Fruit fly (Drosophila melanogaster) whole organism, wandering third instar larva: ENCODE data around the gene CHKov2.

Source experiments
- Dfd ChIP-seq: fragments of >200 bp; optimal IDR thresholded peaks from 2 replicates; lab custom pipeline; 2017; ENCODE audit warnings: missing biosample characterization, missing genetic modification characterization
- GATAd ChIP-seq: sonication (Bioruptor generic); optimal IDR thresholded peaks from 2 replicates; lab custom pipeline; 2016; ENCODE audit warnings: missing biosample characterization, missing genetic modification characterization
- Hr78 ChIP-seq: fragments of >200 bp; optimal IDR thresholded peaks from 2 replicates; lab custom pipeline; 2017; ENCODE audit warnings: missing biosample characterization, missing genetic modification characterization
- Rel ChIP-seq, 2 experiments: fragments of 200-800 bp; sonication (Bioruptor generic) in 1 of 2; optimal IDR thresholded peaks; 2 replicates in 1 of 2; 3 replicates in 1 of 2; lab custom pipeline; 2016 to 2019; ENCODE audit warnings: mild to moderate bottlenecking in 2 of 2, missing biosample characterization in 2 of 2, missing genetic modification characterization in 2 of 2, moderate library complexity in 1 of 2
- ey ChIP-seq: fragments of 200-800 bp; sonication (Bioruptor generic); optimal IDR thresholded peaks from 2 replicates; lab custom pipeline; 2016; ENCODE audit warnings: missing biosample characterization, missing genetic modification characterization
- h ChIP-seq: fragments of 200-800 bp; sonication (Bioruptor generic); optimal IDR thresholded peaks from 3 replicates; lab custom pipeline; 2016; ENCODE audit warnings: missing biosample characterization, mild to moderate bottlenecking, missing genetic modification characterization
- lola ChIP-seq: fragments of >200 bp; optimal IDR thresholded peaks from 2 replicates; lab custom pipeline; 2017; ENCODE audit warnings: missing biosample characterization, missing genetic modification characterization
- psq ChIP-seq: fragments of 200-800 bp; sonication (Bioruptor generic); optimal IDR thresholded peaks from 3 replicates; lab custom pipeline; 2017; ENCODE audit warnings: missing biosample characterization, mild to moderate bottlenecking, missing genetic modification characterization, moderate library complexity
- sage ChIP-seq: fragments of 200-800 bp; sonication (Bioruptor generic); optimal IDR thresholded peaks from 2 replicates; lab custom pipeline; 2016; ENCODE audit warnings: missing biosample characterization, mild to moderate bottlenecking, missing genetic modification characterization

dm6 chr3R:25295320-25296020 is 35.5 kb downstream of the CHKov2 start, which contains the start of gene CG31102:
- TF ChIP-seq Rel (GFP tag; optimal IDR thresholded peaks at IDR 0.05; lab: Kevin White, UChicago) (no peak), Rel (tag; optimal IDR thresholded peaks at IDR 0.05; lab: Kevin White, UChicago) (peak; percentile 84), Hr78 (GFP tag; lab: Kevin White, UChicago) (no peak), lola (GFP tag; lab: Kevin White, UChicago) (no peak), GATAd (GFP tag; lab: Kevin White, UChicago) (no peak), ey (GFP tag; lab: Kevin White, UChicago) (no peak), h (GFP tag; lab: Kevin White, UChicago) (peak; percentile 93), Dfd (GFP tag; lab: Kevin White, UChicago) (no peak), sage (peak; percentile 7), psq (GFP tag; lab: Kevin White, UChicago) (no peak)
